Worm (Caenorhabditis elegans): ENCODE data around the gene F58F12.12.
A peak's percentile ranks its signal among the peaks of the same experiment; 100 is the strongest.

Gene F58F12.12

ce11 chrII:6410181-6410580, 29.2 kb downstream of the F58F12.12 start, which contains the start of gene T25D10.4:
Gene T25D10.4 (minus strand): TSS chrII:6410281.
- no peak for TF ChIP-seq zag-1 (tag; optimal IDR thresholded peaks at IDR 0.05)
- no peak for TF ChIP-seq dmd-9 (GFP tag; IDR thresholded peaks at IDR 0.05)
- no peak for TF ChIP-seq nhr-11 (tag; optimal IDR thresholded peaks at IDR 0.05)
- no peak for TF ChIP-seq egl-43 (GFP tag; IDR thresholded peaks at IDR 0.05)
- TF ChIP-seq unc-62 (GFP tag; optimal IDR thresholded peaks at IDR 0.05 in 1 of 2), result peak in 1 of 2 experiments; percentile 31
- no peak for TF ChIP-seq unc-62 (tag; optimal IDR thresholded peaks at IDR 0.05)

ce11 chrII:6411660-6412451, 30.9 kb downstream of the F58F12.12 start:
- TF ChIP-seq nhr-41 (GFP tag; IDR thresholded peaks at IDR 0.05) (no peak), unc-62 (GFP tag; optimal IDR thresholded peaks at IDR 0.05 in 1 of 2) (peak in 1 of 2 experiments; percentile 83), unc-62 (tag; optimal IDR thresholded peaks at IDR 0.05) (no peak), sdz-12 (GFP tag; optimal IDR thresholded peaks at IDR 0.05) (no peak), daf-16 (GFP tag; optimal IDR thresholded peaks at IDR 0.05) (no peak), daf-16 (tag; optimal IDR thresholded peaks at IDR 0.05) (no peak), D1046.2 (GFP tag; IDR thresholded peaks at IDR 0.05) (no peak), nhr-111 (GFP tag; optimal IDR thresholded peaks at IDR 0.05) (no peak), Y75B8A.6 (GFP tag; IDR thresholded peaks at IDR 0.05) (no peak), spr-3 (GFP tag; optimal IDR thresholded peaks at IDR 0.05) (no peak), gei-8 (GFP tag; optimal IDR thresholded peaks at IDR 0.05) (no peak), cey-2 (tag; optimal IDR thresholded peaks at IDR 0.05; ENCODE audit: borderline replicate concordance, insufficient read depth) (no peak), zip-2 (tag; optimal IDR thresholded peaks at IDR 0.05) (no peak), F49E8.2 (tag; optimal IDR thresholded peaks at IDR 0.05; ENCODE audit: borderline replicate concordance) (no peak), spr-1 (tag; optimal IDR thresholded peaks at IDR 0.05) (no peak), mxl-3 (GFP tag; optimal IDR thresholded peaks at IDR 0.05) (peak; percentile 36), madf-5 (GFP tag; IDR thresholded peaks at IDR 0.05) (no peak), dve-1 (tag; optimal IDR thresholded peaks at IDR 0.05; ENCODE audit: insufficient read depth) (no peak), aha-1 (tag) (peak; percentile 94), T20F7.1 (GFP tag; optimal IDR thresholded peaks at IDR 0.05) (no peak), vab-7 (GFP tag; IDR thresholded peaks at IDR 0.05) (no peak)

ce11 chrII:6413788-6414187, 32.8 kb downstream of the F58F12.12 start:
- TF ChIP-seq zip-2 (tag; optimal IDR thresholded peaks at IDR 0.05), result peak; percentile 22
- TF ChIP-seq F26F4.8 (GFP tag; conservative IDR thresholded peaks at IDR 0.05), result no peak
- peak; percentile 80 for TF ChIP-seq mxl-3 (GFP tag; optimal IDR thresholded peaks at IDR 0.05)
- peak; percentile 93 for TF ChIP-seq pqm-1 (tag; optimal IDR thresholded peaks at IDR 0.05)
- peak; percentile 89 for TF ChIP-seq dve-1 (tag; optimal IDR thresholded peaks at IDR 0.05; ENCODE audit: insufficient read depth)
- no peak for TF ChIP-seq fos-1 (tag; optimal IDR thresholded peaks at IDR 0.05)
- TF ChIP-seq aly-2 (tag; optimal IDR thresholded peaks at IDR 0.05), result no peak
- TF ChIP-seq ZK337.2 (GFP tag; IDR thresholded peaks at IDR 0.05), result no peak
- TF ChIP-seq gei-8 (GFP tag; optimal IDR thresholded peaks at IDR 0.05), result no peak
- no peak for TF ChIP-seq dpl-1 (GFP tag; optimal IDR thresholded peaks at IDR 0.05)
- no peak for TF ChIP-seq ceh-44 (GFP tag; IDR thresholded peaks at IDR 0.05)
- peak; percentile 24 for TF ChIP-seq hlh-30 (tag; optimal IDR thresholded peaks at IDR 0.05; ENCODE audit: insufficient read depth)
- no peak for TF ChIP-seq spr-3 (GFP tag; optimal IDR thresholded peaks at IDR 0.05)
- TF ChIP-seq nhr-28 (tag; optimal IDR thresholded peaks at IDR 0.05), result peak; percentile 77
- no peak for TF ChIP-seq daf-19 (GFP tag; conservative IDR thresholded peaks at IDR 0.05)
- TF ChIP-seq hlh-11 (tag; optimal IDR thresholded peaks at IDR 0.05), result peak; percentile 86
- TF ChIP-seq unc-130 (GFP tag; optimal IDR thresholded peaks at IDR 0.05), result no peak
- TF ChIP-seq mdl-1 (tag; optimal IDR thresholded peaks at IDR 0.05), result peak in 1 of 2 experiments; percentile 63
- peak in 1 of 2 experiments; percentile 32 for TF ChIP-seq daf-16 (GFP tag; optimal IDR thresholded peaks at IDR 0.05)
- TF ChIP-seq daf-16 (tag; optimal IDR thresholded peaks at IDR 0.05), result peak; percentile 78
- no peak for TF ChIP-seq unc-39 (tag; optimal IDR thresholded peaks at IDR 0.05)
- no peak for TF ChIP-seq snpc-4 (tag; optimal IDR thresholded peaks at IDR 0.05)
- peak; percentile 51 for TF ChIP-seq nhr-102 (tag; optimal IDR thresholded peaks at IDR 0.05)
- TF ChIP-seq nhr-25 (tag; optimal IDR thresholded peaks at IDR 0.05; ENCODE audit: borderline replicate concordance, insufficient read depth), result no peak
- peak; percentile 85 for TF ChIP-seq nhr-77 (tag; optimal IDR thresholded peaks at IDR 0.05)
- TF ChIP-seq T20F7.1 (GFP tag; optimal IDR thresholded peaks at IDR 0.05), result peak; percentile 52
- no peak for TF ChIP-seq ces-1 (GFP tag; optimal IDR thresholded peaks at IDR 0.05)
- TF ChIP-seq nhr-48 (tag; optimal IDR thresholded peaks at IDR 0.05), result peak; percentile 48
- peak; percentile 37 to 62 for TF ChIP-seq unc-62 (GFP tag; optimal IDR thresholded peaks at IDR 0.05 in 1 of 2)
- no peak for TF ChIP-seq unc-62 (tag; optimal IDR thresholded peaks at IDR 0.05)
